Fruit fly (Drosophila melanogaster) whole organism, embryonic: ENCODE data around the gene CG15643.

Experiments
- ATbp ChIP-seq: fragments of 200-800 bp; sonication (Bioruptor generic); optimal IDR thresholded peaks from 2 replicates; lab custom pipeline; 2017; ENCODE audit warnings: missing biosample characterization, mild to moderate bottlenecking, missing genetic modification characterization, missing genetic modification reagents
- Atf-2 ChIP-seq: fragments of 200-800 bp; sonication (Bioruptor generic); optimal IDR thresholded peaks from 2 replicates; lab custom pipeline; 2016; ENCODE audit warnings: missing biosample characterization, missing genetic modification characterization
- B-H2 ChIP-seq: fragments of 200-800 bp; sonication (Bioruptor generic); optimal IDR thresholded peaks from 2 replicates; lab custom pipeline; 2018; ENCODE audit warnings: missing biosample characterization, mild to moderate bottlenecking, missing genetic modification characterization
- CG10366 ChIP-seq: fragments of 200-800 bp; sonication (Bioruptor generic); IDR thresholded peaks from 2 replicates; pipeline ENCODE4 v1.3.6; 2022; ENCODE audit warnings: missing biosample characterization, missing genetic modification characterization
- CG11456 ChIP-seq: fragments of 200-800 bp; sonication (Bioruptor generic); IDR thresholded peaks from 3 replicates; pipeline ENCODE4 v1.3.6; 2022; ENCODE audit warnings: missing biosample characterization, missing genetic modification characterization
- CG11560 ChIP-seq: fragments of 200-800 bp; sonication (Bioruptor generic); IDR thresholded peaks from 3 replicates; pipeline ENCODE4 v1.3.6; 2022; ENCODE audit warnings: missing biosample characterization, missing genetic modification characterization
- CG12299 ChIP-seq: fragments of 200-800 bp; sonication (Bioruptor generic); optimal IDR thresholded peaks from 2 replicates; lab custom pipeline; 2018; ENCODE audit warnings: missing biosample characterization, mild to moderate bottlenecking, missing genetic modification characterization
- CG12769 ChIP-seq: fragments of 200-800 bp; sonication (Bioruptor generic); optimal IDR thresholded peaks from 2 replicates; lab custom pipeline; 2019; ENCODE audit warnings: missing biosample characterization, mild to moderate bottlenecking, missing genetic modification characterization, moderate library complexity
- CG13123 ChIP-seq: fragments of 200-800 bp; sonication (Bioruptor generic); optimal IDR thresholded peaks from 2 replicates; lab custom pipeline; 2016; ENCODE audit warnings: missing biosample characterization, missing genetic modification characterization
- CG15601 ChIP-seq: fragments of 200-800 bp; sonication (Bioruptor generic); optimal IDR thresholded peaks from 3 replicates; lab custom pipeline; 2019; ENCODE audit warnings: missing biosample characterization, mild to moderate bottlenecking, missing genetic modification characterization, moderate library complexity
- CG17568 ChIP-seq: fragments of 200-800 bp; sonication (Bioruptor generic); optimal IDR thresholded peaks from 2 replicates; lab custom pipeline; 2018; ENCODE audit warnings: missing biosample characterization, mild to moderate bottlenecking, missing genetic modification characterization, moderate library complexity
- CG17802 ChIP-seq: fragments of 200-800 bp; sonication (Bioruptor generic); optimal IDR thresholded peaks from 2 replicates; lab custom pipeline; 2018; ENCODE audit warnings: missing biosample characterization, mild to moderate bottlenecking, missing genetic modification characterization, moderate library complexity
- CG18764 ChIP-seq: fragments of 200-800 bp; sonication (Bioruptor generic); optimal IDR thresholded peaks from 3 replicates; lab custom pipeline; 2016; ENCODE audit warnings: missing biosample characterization, missing genetic modification characterization
- CG3281 ChIP-seq: fragments of 200-800 bp; sonication (Bioruptor generic); optimal IDR thresholded peaks from 3 replicates; lab custom pipeline; 2017; ENCODE audit warnings: missing biosample characterization, mild to moderate bottlenecking, missing genetic modification characterization
- CG4404 ChIP-seq: fragments of 200-800 bp; sonication (Bioruptor generic); IDR thresholded peaks from 2 replicates; pipeline ENCODE4 v1.3.6; 2022; ENCODE audit warnings: missing biosample characterization, missing genetic modification characterization
- CG5953 ChIP-seq: fragments of 200-800 bp; sonication (Bioruptor generic); IDR thresholded peaks from 2 replicates; pipeline ENCODE4 v1.3.6; 2022; ENCODE audit warnings: missing biosample characterization, missing genetic modification characterization
- CG7786 ChIP-seq: fragments of 200-800 bp; sonication (Bioruptor generic); optimal IDR thresholded peaks from 2 replicates; lab custom pipeline; 2016; ENCODE audit warnings: missing biosample characterization, missing genetic modification characterization
- Chrac-16 ChIP-seq: fragments of 200-800 bp; sonication (Bioruptor generic); optimal IDR thresholded peaks from 3 replicates; lab custom pipeline; 2016; ENCODE audit warnings: missing biosample characterization, missing genetic modification characterization
- Doc3 ChIP-seq: fragments of 200-800 bp; sonication (Bioruptor generic); IDR thresholded peaks from 3 replicates; pipeline ENCODE4 v1.3.6; 2022; ENCODE audit warnings: missing biosample characterization, missing genetic modification characterization; ENCODE audit not compliant: partially characterized antibody
- Dp ChIP-seq: fragments of 200-800 bp; sonication (Bioruptor generic); optimal IDR thresholded peaks from 2 replicates; lab custom pipeline; 2018; ENCODE audit warnings: missing biosample characterization, mild to moderate bottlenecking, missing genetic modification characterization, moderate library complexity
- HLHmδ ChIP-seq: fragments of 200-800 bp; sonication (Bioruptor generic); optimal IDR thresholded peaks from 2 replicates; lab custom pipeline; 2018; ENCODE audit warnings: missing biosample characterization, mild to moderate bottlenecking, missing genetic modification characterization, moderate library complexity
- Hand ChIP-seq: fragments of 200-800 bp; sonication (Bioruptor generic); optimal IDR thresholded peaks from 2 replicates; lab custom pipeline; 2017; ENCODE audit warnings: mild to moderate bottlenecking, missing biosample characterization, missing genetic modification reagents, missing genetic modification characterization
- MESR4 ChIP-seq: fragments of 200-800 bp; sonication (Bioruptor generic); optimal IDR thresholded peaks from 2 replicates; lab custom pipeline; 2018; ENCODE audit warnings: missing biosample characterization, mild to moderate bottlenecking, missing genetic modification characterization, moderate library complexity
- Meics ChIP-seq: fragments of 200-800 bp; sonication (Bioruptor generic); optimal IDR thresholded peaks from 2 replicates; lab custom pipeline; 2017; ENCODE audit warnings: missing biosample characterization, mild to moderate bottlenecking, missing genetic modification characterization
- Ravus ChIP-seq: fragments of 200-800 bp; sonication (Bioruptor generic); IDR thresholded peaks from 2 replicates; pipeline ENCODE4 v1.3.6; 2022; ENCODE audit warnings: missing biosample characterization, missing genetic modification characterization
- Side ChIP-seq: fragments of 200-800 bp; sonication (Bioruptor generic); optimal IDR thresholded peaks from 2 replicates; lab custom pipeline; 2016; ENCODE audit warnings: missing biosample characterization, missing genetic modification characterization
- Vsx1 ChIP-seq: fragments of 200-800 bp; sonication (Bioruptor generic); optimal IDR thresholded peaks from 2 replicates; lab custom pipeline; 2017; ENCODE audit warnings: missing biosample characterization, mild to moderate bottlenecking, missing genetic modification characterization, missing genetic modification reagents
- amos ChIP-seq: fragments of 200-800 bp; sonication (Bioruptor generic); IDR thresholded peaks from 2 replicates; pipeline ENCODE4 v1.3.6; 2022; ENCODE audit warnings: missing biosample characterization, missing genetic modification characterization; ENCODE audit not compliant: partially characterized antibody
- ash1 ChIP-seq: fragments of 200-800 bp; sonication (Bioruptor generic); optimal IDR thresholded peaks from 2 replicates; lab custom pipeline; 2018; ENCODE audit warnings: missing biosample characterization, mild to moderate bottlenecking, missing genetic modification characterization
- az2 ChIP-seq: fragments of 200-800 bp; sonication (Bioruptor generic); optimal IDR thresholded peaks from 3 replicates; lab custom pipeline; 2016; ENCODE audit warnings: missing biosample characterization, missing genetic modification characterization
- chinmo ChIP-seq: fragments of 200-800 bp; sonication (Bioruptor generic); IDR thresholded peaks from 4 replicates; pipeline ENCODE4 v1.3.6; 2022; ENCODE audit warnings: missing biosample characterization, missing genetic modification characterization; ENCODE audit not compliant: partially characterized antibody
- crc ChIP-seq: fragments of 200-800 bp; sonication (Bioruptor generic); optimal IDR thresholded peaks from 2 replicates; lab custom pipeline; 2016; ENCODE audit warnings: missing biosample characterization, missing genetic modification characterization
- da ChIP-seq: fragments of 200-800 bp; sonication (Bioruptor generic); optimal IDR thresholded peaks from 2 replicates; lab custom pipeline; 2016; ENCODE audit warnings: missing biosample characterization, missing genetic modification characterization
- dmrt99B ChIP-seq: fragments of 200-800 bp; sonication (Bioruptor generic); optimal IDR thresholded peaks from 2 replicates; lab custom pipeline; 2018; ENCODE audit warnings: missing biosample characterization, mild to moderate bottlenecking, missing genetic modification characterization, moderate library complexity
- dpn ChIP-seq, 2 experiments: fragments of 200-800 bp; sonication (Bioruptor generic); optimal IDR thresholded peaks; 3 replicates each; lab custom pipeline; 2016; ENCODE audit warnings: missing biosample characterization in 2 of 2, missing genetic modification characterization in 2 of 2
- emc ChIP-seq: fragments of 200-800 bp; sonication (Bioruptor generic); optimal IDR thresholded peaks from 2 replicates; lab custom pipeline; 2016; ENCODE audit warnings: missing biosample characterization, missing genetic modification characterization
- esg ChIP-seq: fragments of 200-800 bp; sonication (Bioruptor generic); conservative IDR thresholded peaks from 2 replicates; pipeline ENCODE4 v1.3.6; 2022; ENCODE audit warnings: missing biosample characterization, missing genetic modification characterization
- exex ChIP-seq: fragments of 200-800 bp; sonication (Bioruptor generic); optimal IDR thresholded peaks from 4 replicates; lab custom pipeline; 2018; ENCODE audit warnings: missing biosample characterization, mild to moderate bottlenecking, missing genetic modification characterization, moderate library complexity
- gce ChIP-seq: fragments of 200-800 bp; sonication (Bioruptor generic); IDR thresholded peaks from 3 replicates; pipeline ENCODE4 v1.3.6; 2022; ENCODE audit warnings: missing biosample characterization, missing genetic modification characterization
- gem ChIP-seq: fragments of 200-800 bp; sonication (Bioruptor generic); optimal IDR thresholded peaks from 2 replicates; lab custom pipeline; 2019; ENCODE audit warnings: missing biosample characterization, mild to moderate bottlenecking, missing genetic modification characterization, moderate library complexity
- lov ChIP-seq, 2 experiments: fragments of 200-800 bp in 1 of 2; fragments of >200 bp in 1 of 2; sonication (Bioruptor generic) in 1 of 2; IDR thresholded peaks in 1 of 2; optimal IDR thresholded peaks in 1 of 2; 2 replicates in 1 of 2; 3 replicates in 1 of 2; pipeline versions ENCODE4 v1.3.6 to Lab custom; 2017 to 2022; ENCODE audit warnings: missing biosample characterization in 1 of 2, missing genetic modification characterization in 1 of 2
- maf-S ChIP-seq: fragments of 200-800 bp; sonication (Bioruptor generic); optimal IDR thresholded peaks from 2 replicates; lab custom pipeline; 2016; ENCODE audit warnings: missing biosample characterization, missing genetic modification characterization
- mld ChIP-seq: fragments of 200-800 bp; sonication (Bioruptor generic); IDR thresholded peaks from 3 replicates; pipeline ENCODE4 v1.3.6; 2022; ENCODE audit warnings: missing biosample characterization, missing genetic modification characterization; ENCODE audit not compliant: partially characterized antibody
- row ChIP-seq: fragments of 200-800 bp; sonication (Bioruptor generic); IDR thresholded peaks from 3 replicates; pipeline ENCODE4 v1.3.6; 2022; ENCODE audit warnings: missing biosample characterization, missing genetic modification characterization
- sens ChIP-seq: fragments of 200-800 bp; sonication (Bioruptor generic); peaks from one replicate; lab custom pipeline; 2016; ENCODE audit warnings: missing biosample characterization, missing genetic modification characterization
- sima ChIP-seq: fragments of 200-800 bp; sonication (Bioruptor generic); optimal IDR thresholded peaks from 2 replicates; lab custom pipeline; 2016; ENCODE audit warnings: missing biosample characterization, missing genetic modification characterization
- sisA ChIP-seq: fragments of 200-800 bp; sonication (Bioruptor generic); IDR thresholded peaks from 2 replicates; pipeline ENCODE4 v1.3.6; 2022; ENCODE audit warnings: missing biosample characterization, missing genetic modification characterization
- sob ChIP-seq: fragments of 200-800 bp; sonication (Bioruptor generic); IDR thresholded peaks from 2 replicates; pipeline ENCODE4 v1.3.6; 2022; ENCODE audit warnings: missing biosample characterization, missing genetic modification characterization
- sr ChIP-seq: fragments of 200-800 bp; sonication (Bioruptor generic); IDR thresholded peaks from 3 replicates; pipeline ENCODE4 v1.3.6; 2022; ENCODE audit warnings: missing biosample characterization, missing genetic modification characterization
- tio ChIP-seq: fragments of 200-800 bp; sonication (Bioruptor generic); optimal IDR thresholded peaks from 2 replicates; lab custom pipeline; 2017; ENCODE audit warnings: missing biosample characterization, missing genetic modification characterization, inconsistent platforms
- z ChIP-seq: fragments of 200-800 bp; sonication (Bioruptor generic); IDR thresholded peaks from 3 replicates; pipeline ENCODE4 v1.3.6; 2022; ENCODE audit warnings: missing biosample characterization, missing genetic modification characterization

Gene CG15643

dm6 chrX:15532062-15532461, 39.9 kb downstream of the CG15643 start (continued):
- TF ChIP-seq exex (no peak), tio (no peak), sr (GFP tag; lab: Robert Waterston, UW) (peak; percentile 48; the same call in 1 of the 3 replicates), az2 (GFP tag; lab: Kevin White, UChicago) (peak; percentile 30), CG3281 (GFP tag; lab: Kevin White, UChicago) (peak; percentile 17), gem (tag; lab: Kevin White, UChicago) (peak; percentile 62), chinmo (GFP tag; lab: Robert Waterston, UW) (no peak), Side (GFP tag; lab: Kevin White, UChicago) (peak; percentile 14), z (no peak), Ravus (GFP tag; lab: Robert Waterston, UW) (no peak), dmrt99B (peak; percentile 62), esg (GFP tag; lab: Robert Waterston, UW) (0 out of 2 replicates have a peak, but pooled peaks have one; percentile 6), amos (GFP tag; lab: Robert Waterston, UW) (no peak), da (GFP tag; lab: Kevin White, UChicago) (no peak), sima (no peak), row (GFP tag; lab: Robert Waterston, UW) (peak; percentile 68), CG5953 (no peak), crc (GFP tag; lab: Kevin White, UChicago) (no peak), sisA (peak; percentile 59; the same call in 1 of the 2 replicates), Vsx1 (GFP tag; lab: Kevin White, UChicago) (no peak), sob (0 out of 2 replicates have a peak, but pooled peaks have one; percentile 35), CG12769 (peak; percentile 39), CG12299 (tag; lab: Kevin White, UChicago) (no peak), Chrac-16 (no peak), maf-S (GFP tag; lab: Kevin White, UChicago) (no peak), B-H2 (GFP tag; lab: Kevin White, UChicago) (no peak), Meics (peak; percentile 21), sens (GFP tag; lab: Kevin White, UChicago) (peak; percentile 86), CG18764 (GFP tag; lab: Kevin White, UChicago) (no peak), Doc3 (GFP tag; lab: Robert Waterston, UW) (no peak), CG17568 (GFP tag; lab: Kevin White, UChicago) (no peak), CG11456 (GFP tag; lab: Robert Waterston, UW) (peak; percentile 66; the same call in 1 of the 3 replicates), CG11560 (tag; lab: Robert Waterston, UW) (no peak), CG15601 (tag; lab: Kevin White, UChicago) (no peak), ash1 (GFP tag; lab: Kevin White, UChicago) (no peak), lov (optimal IDR thresholded peaks at IDR 0.05; lab: Kevin White, UChicago) (no peak), lov (GFP tag; IDR thresholded peaks at IDR 0.05; lab: Robert Waterston, UW) (no peak), HLHmδ (GFP tag; lab: Kevin White, UChicago) (no peak), CG17802 (tag; lab: Kevin White, UChicago) (no peak), Atf-2 (GFP tag; lab: Kevin White, UChicago) (no peak), Hand (GFP tag; lab: Kevin White, UChicago) (no peak), CG10366 (peak; percentile 39), dpn (GFP tag; optimal IDR thresholded peaks at IDR 0.05; lab: Kevin White, UChicago) (peak in 1 of 2 experiments; percentile 20), mld (GFP tag; lab: Robert Waterston, UW) (no peak), MESR4 (GFP tag; lab: Kevin White, UChicago) (no peak), emc (GFP tag; lab: Kevin White, UChicago) (no peak), CG13123 (GFP tag; lab: Kevin White, UChicago) (no peak), CG4404 (GFP tag; lab: Robert Waterston, UW) (no peak), CG7786 (peak; percentile 20), ATbp (GFP tag; lab: Kevin White, UChicago) (peak; percentile 34), Dp (GFP tag; lab: Kevin White, UChicago) (no peak), gce (GFP tag; lab: Robert Waterston, UW) (peak; percentile 52; the same call in 1 of the 3 replicates)
